Worm (Caenorhabditis elegans) whole organism, L2 larva: ENCODE results near the gene tsp-16.

Experiments used
- alr-1 ChIP-seq: fragments of 150-350 bp; optimal IDR thresholded peaks from 2 replicates; lab custom pipeline; 2014; ENCODE audit warnings: missing biosample characterization, missing genetic modification characterization
- ama-1 ChIP-seq: fragments of 150-350 bp; optimal IDR thresholded peaks from 2 replicates; lab custom pipeline; 2018; ENCODE audit warnings: inconsistent platforms
- ceh-82 ChIP-seq: fragments of 150-350 bp; optimal IDR thresholded peaks from 2 replicates; lab custom pipeline; 2014; ENCODE audit warnings: missing biosample characterization, missing genetic modification characterization
- egl-27 ChIP-seq: sonication (generic microtip); optimal IDR thresholded peaks from 3 replicates; lab custom pipeline; 2017; ENCODE audit warnings: missing biosample characterization, missing genetic modification reagents, missing genetic modification characterization
- lin-39 ChIP-seq: fragments of 150-350 bp; optimal IDR thresholded peaks from 2 replicates; lab custom pipeline; 2014; ENCODE audit warnings: missing biosample characterization, missing genetic modification reagents, missing genetic modification characterization
- mab-5 ChIP-seq: fragments of 150-350 bp; optimal IDR thresholded peaks from 2 replicates; lab custom pipeline; 2014; ENCODE audit warnings: missing biosample characterization, missing genetic modification characterization
- nhr-237 ChIP-seq: fragments of 150-350 bp; optimal IDR thresholded peaks from 2 replicates; lab custom pipeline; 2014; ENCODE audit warnings: missing biosample characterization, missing genetic modification characterization
- sma-3 ChIP-seq: sonication (generic microtip); optimal IDR thresholded peaks from 2 replicates; lab custom pipeline; 2016; ENCODE audit warnings: missing genetic modification reagents, missing genetic modification characterization, missing compliant biosample characterization
- unc-39 ChIP-seq: fragments of 150-350 bp; optimal IDR thresholded peaks from 2 replicates; lab custom pipeline; 2014; ENCODE audit warnings: missing biosample characterization, missing genetic modification characterization
- unc-62 ChIP-seq: fragments of 150-350 bp; optimal IDR thresholded peaks from 2 replicates; lab custom pipeline; 2014; ENCODE audit warnings: missing biosample characterization, missing genetic modification reagents, missing genetic modification characterization

- TF ChIP-seq ceh-82 (tag; lab: Kevin White, UChicago) (no peak), sma-3 (GFP tag; lab: Kevin White, UChicago) (no peak), lin-39 (tag; lab: Kevin White, UChicago) (no peak), unc-39 (no peak), nhr-237 (tag; lab: Kevin White, UChicago) (no peak), alr-1 (tag; lab: Kevin White, UChicago) (no peak), ama-1 (lab: Kevin White, UChicago) (no peak), egl-27 (no peak), mab-5 (tag; lab: Kevin White, UChicago) (no peak), unc-62 (GFP tag; lab: Kevin White, UChicago) (no peak)
Observed at ce11 chrX:6956299-6956698, 40.1 kb downstream of the tsp-16 start, which contains the start of gene inx-1.
